Fruit fly (Drosophila melanogaster) whole organism: Measurements from ENCODE around the gene CG13810.

Source experiments
- CG8478 ChIP-seq: fragments of >200 bp; optimal IDR thresholded peaks from 2 replicates; lab custom pipeline; 2018; ENCODE audit warnings: inconsistent platforms
- Dll ChIP-seq: fragments of >200 bp; optimal IDR thresholded peaks from 2 replicates; lab custom pipeline; 2017
- EcR ChIP-seq, 2 experiments: fragments of >200 bp; optimal IDR thresholded peaks; 2 replicates each; lab custom pipeline; 2017; ENCODE audit warnings: missing biosample characterization in 2 of 2, missing genetic modification characterization in 2 of 2, missing genetic modification reagents in 2 of 2
- pan ChIP-seq: fragments of >200 bp; optimal IDR thresholded peaks from 2 replicates; lab custom pipeline; 2017
- psq ChIP-seq: fragments of >200 bp; optimal IDR thresholded peaks from 2 replicates; lab custom pipeline; 2017
- usp ChIP-seq: fragments of >200 bp; optimal IDR thresholded peaks from 2 replicates; lab custom pipeline; 2017; ENCODE audit warnings: missing biosample characterization, missing genetic modification characterization, mixed read lengths

CG13810 gene

dm6 chr3L:2185630-2186029, at the start of gene CG13810:
CG13810 (plus strand) TSS chr3L:2185930.
- TF ChIP-seq Dll (lab: Kevin White, UChicago) (no peak), usp (no peak), psq (lab: Kevin White, UChicago) (no peak), EcR (GFP tag; optimal IDR thresholded peaks at IDR 0.05; lab: Kevin White, UChicago) (no peak), pan (no peak), CG8478 (lab: Kevin White, UChicago) (no peak)

- TF ChIP-seq Dll (lab: Kevin White, UChicago) (no peak), pan (no peak), usp (no peak), EcR (GFP tag; optimal IDR thresholded peaks at IDR 0.05; lab: Kevin White, UChicago) (no peak), psq (lab: Kevin White, UChicago) (no peak), CG8478 (lab: Kevin White, UChicago) (no peak)
Observed at dm6 chr3L:2136419-2136818, 49.3 kb upstream of the CG13810 start.

DNA sequence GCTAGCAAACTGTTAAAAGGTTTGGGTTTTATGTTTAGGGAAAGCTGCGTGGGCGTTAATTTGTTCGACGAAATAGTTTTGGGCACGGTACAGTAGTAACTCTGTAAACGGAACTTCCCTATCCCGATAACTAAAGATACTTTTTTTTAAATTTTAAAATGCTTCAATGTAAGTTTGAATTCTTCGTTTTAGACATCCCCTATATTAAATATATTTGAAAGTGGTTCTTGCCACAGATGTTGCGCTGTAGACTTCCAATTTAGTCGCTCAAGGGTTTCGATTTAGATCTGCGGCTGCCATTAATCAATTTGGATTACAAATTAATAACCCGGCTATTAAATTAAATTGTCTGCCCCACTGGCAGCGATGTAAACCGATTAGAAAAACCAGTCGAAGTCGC, 43.3 kb upstream of the CG13810 start:
- no peak for TF ChIP-seq EcR (GFP tag; optimal IDR thresholded peaks at IDR 0.05; lab: Kevin White, UChicago)
- TF ChIP-seq psq (lab: Kevin White, UChicago), result no peak
- no peak for TF ChIP-seq CG8478 (lab: Kevin White, UChicago)
- no peak for TF ChIP-seq pan
- TF ChIP-seq usp, result no peak
- no peak for TF ChIP-seq Dll (lab: Kevin White, UChicago)

DNA sequence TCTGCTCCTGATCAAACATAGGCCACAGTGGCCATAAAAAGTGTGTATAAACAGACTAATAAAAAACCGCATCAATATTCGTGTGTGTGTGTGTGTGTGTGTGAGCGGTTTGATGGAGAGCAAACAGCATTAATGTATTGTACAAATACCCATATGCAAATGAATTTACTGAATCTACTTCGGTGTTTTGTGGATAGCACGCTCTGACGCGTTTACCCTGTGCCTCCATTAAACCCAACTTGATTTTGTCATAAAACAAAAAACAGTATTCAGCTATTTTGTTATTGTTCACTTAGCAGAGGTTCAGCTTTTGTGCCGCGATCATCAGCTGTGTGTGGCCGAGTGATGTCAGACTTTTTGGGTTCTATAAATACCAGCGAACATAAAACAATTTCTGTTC, 41.4 kb upstream of the CG13810 start:
- TF ChIP-seq usp (no peak), EcR (GFP tag; optimal IDR thresholded peaks at IDR 0.05; lab: Kevin White, UChicago) (no peak), Dll (lab: Kevin White, UChicago) (no peak), psq (lab: Kevin White, UChicago) (no peak), CG8478 (lab: Kevin White, UChicago) (no peak), pan (no peak)

DNA sequence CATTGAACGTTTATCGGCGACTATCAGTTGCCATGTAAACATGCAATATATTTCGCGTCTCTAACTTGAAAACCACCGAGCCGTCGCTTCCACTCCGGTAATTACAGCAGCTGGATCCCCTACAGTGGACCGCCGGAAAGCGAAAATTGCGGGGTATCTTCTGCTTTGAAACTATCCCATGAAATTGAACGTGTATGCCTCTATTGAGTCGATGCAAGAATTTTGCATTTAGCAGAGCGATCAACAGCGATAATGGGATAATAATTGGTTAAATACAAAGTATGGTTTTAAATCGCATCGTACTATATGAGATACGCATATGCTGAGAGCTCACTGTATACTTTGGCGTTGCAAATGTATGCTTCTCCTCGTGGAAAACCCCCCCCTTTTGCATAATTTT, 40.7 kb upstream of the CG13810 start:
- TF ChIP-seq psq (lab: Kevin White, UChicago), result no peak
- no peak for TF ChIP-seq CG8478 (lab: Kevin White, UChicago)
- TF ChIP-seq Dll (lab: Kevin White, UChicago), result no peak
- no peak for TF ChIP-seq pan
- no peak for TF ChIP-seq EcR (GFP tag; optimal IDR thresholded peaks at IDR 0.05; lab: Kevin White, UChicago)
- TF ChIP-seq usp, result no peak

dm6 chr3L:2147767-2148166, 38.0 kb upstream of the CG13810 start:
- TF ChIP-seq CG8478 (lab: Kevin White, UChicago) (no peak), pan (no peak), Dll (lab: Kevin White, UChicago) (no peak), psq (lab: Kevin White, UChicago) (no peak), usp (no peak), EcR (GFP tag; optimal IDR thresholded peaks at IDR 0.05; lab: Kevin White, UChicago) (no peak)

dm6 chr3L:2149664-2150063, 36.1 kb upstream of the CG13810 start:
- TF ChIP-seq EcR (GFP tag; optimal IDR thresholded peaks at IDR 0.05; lab: Kevin White, UChicago) (no peak), pan (no peak), usp (no peak), Dll (lab: Kevin White, UChicago) (no peak), psq (lab: Kevin White, UChicago) (no peak), CG8478 (lab: Kevin White, UChicago) (no peak)

DNA sequence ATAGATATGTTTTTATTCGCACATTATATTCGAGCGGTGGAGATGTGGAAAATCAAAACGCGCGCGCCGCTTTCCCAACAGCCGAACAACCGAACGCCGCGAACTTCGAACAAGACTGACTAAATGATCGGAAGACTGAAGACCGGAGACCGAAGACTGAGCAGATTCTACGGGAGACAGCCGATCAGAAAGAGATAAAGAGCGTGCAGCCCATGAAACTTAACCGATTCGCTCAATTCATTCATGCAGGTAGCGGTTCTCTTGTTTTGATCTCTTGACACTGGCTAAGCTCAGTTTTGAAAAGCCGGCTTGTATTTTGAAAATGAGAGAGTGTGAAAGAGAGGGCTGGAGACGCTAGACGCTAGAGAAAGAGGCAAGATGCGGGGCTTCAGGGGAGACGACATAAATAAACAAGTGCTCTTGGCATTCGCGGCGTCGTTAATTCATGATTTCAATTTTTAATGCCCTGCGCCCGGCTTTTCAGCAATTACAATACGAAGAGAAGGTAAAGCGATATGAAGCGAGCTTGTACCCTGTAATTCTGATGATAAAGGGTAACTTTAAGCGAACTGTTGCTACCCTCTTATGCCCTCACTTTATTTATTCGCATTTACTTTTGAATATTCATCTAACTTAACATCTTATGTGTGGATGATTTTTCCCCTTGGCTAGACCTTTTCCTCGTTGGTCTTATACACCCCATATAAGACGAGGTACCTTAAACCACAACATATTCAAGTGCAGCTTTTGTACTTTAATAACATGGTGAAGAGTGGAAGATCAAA, 34.0 kb upstream of the CG13810 start, which contains the start of gene zormin:
Gene zormin, minus strand, starts transcription at position 113 of the 785 bp plus-strand sequence.
- no peak for TF ChIP-seq usp
- peak; percentile 86 for TF ChIP-seq pan
- TF ChIP-seq CG8478 (lab: Kevin White, UChicago), result no peak

- no peak for TF ChIP-seq pan
- no peak for TF ChIP-seq Dll (lab: Kevin White, UChicago)
- no peak for TF ChIP-seq usp
- peak in 1 of 2 experiments; percentile 29 for TF ChIP-seq EcR (GFP tag; optimal IDR thresholded peaks at IDR 0.05; lab: Kevin White, UChicago)
Observed at dm6 chr3L:2152730-2153129, 33.0 kb upstream of the CG13810 start.

DNA sequence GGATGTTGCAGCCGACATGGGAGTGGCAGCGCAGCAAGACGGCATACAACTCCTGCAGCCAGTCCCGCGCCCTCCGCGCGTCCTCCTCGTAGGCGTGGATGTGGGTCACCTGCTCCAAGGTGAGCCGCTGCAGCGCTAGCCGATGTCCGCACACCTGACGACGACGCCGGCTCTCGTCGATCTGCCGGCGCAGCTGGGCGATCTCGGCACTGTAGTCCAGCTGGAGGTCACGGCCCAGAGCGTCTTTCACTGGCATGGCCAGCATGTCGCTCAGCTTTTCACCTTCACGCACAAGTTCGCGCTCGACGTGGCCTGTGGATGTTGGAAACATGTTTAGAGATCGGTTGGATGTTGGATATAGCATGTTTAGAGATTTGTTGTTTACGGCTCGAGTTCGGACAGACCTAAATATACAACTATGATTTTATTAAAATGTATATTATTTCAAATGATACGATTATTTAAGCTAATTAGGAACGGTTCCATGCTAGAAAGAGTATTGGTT, 28.3 kb upstream of the CG13810 start:
- no peak for TF ChIP-seq CG8478 (lab: Kevin White, UChicago)
- TF ChIP-seq psq (lab: Kevin White, UChicago), result no peak
- TF ChIP-seq Dll (lab: Kevin White, UChicago), result no peak
- TF ChIP-seq pan, result no peak
- no peak for TF ChIP-seq usp
- no peak for TF ChIP-seq EcR (GFP tag; optimal IDR thresholded peaks at IDR 0.05; lab: Kevin White, UChicago)

- no peak for TF ChIP-seq Dll (lab: Kevin White, UChicago)
- TF ChIP-seq pan, result no peak
- TF ChIP-seq usp, result no peak
- no peak for TF ChIP-seq psq (lab: Kevin White, UChicago)
- no peak for TF ChIP-seq CG8478 (lab: Kevin White, UChicago)
- no peak for TF ChIP-seq EcR (GFP tag; optimal IDR thresholded peaks at IDR 0.05; lab: Kevin White, UChicago)
Observed at dm6 chr3L:2158689-2159310, 26.9 kb upstream of the CG13810 start.

DNA sequence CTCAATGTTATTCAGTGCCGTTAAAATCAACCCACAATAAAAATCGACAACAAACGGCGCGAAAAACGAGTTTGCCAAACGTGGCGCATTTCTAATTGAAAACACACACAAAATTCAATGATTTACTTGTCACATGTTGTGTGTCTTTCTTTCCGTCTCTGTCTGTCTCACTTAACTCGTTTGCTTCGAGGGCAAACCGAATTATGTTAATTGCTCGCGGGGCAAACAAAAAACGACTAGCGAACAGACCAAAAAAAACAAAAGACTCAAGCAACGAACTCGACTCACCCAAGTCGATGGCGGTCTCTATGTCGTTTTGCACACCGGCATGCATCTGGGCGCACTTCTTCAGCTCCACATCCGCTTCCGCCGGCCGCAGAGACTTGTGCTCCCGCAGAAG, 25.9 kb upstream of the CG13810 start:
- TF ChIP-seq pan (no peak), usp (no peak), Dll (lab: Kevin White, UChicago) (no peak), EcR (GFP tag; optimal IDR thresholded peaks at IDR 0.05; lab: Kevin White, UChicago) (no peak), CG8478 (lab: Kevin White, UChicago) (no peak), psq (lab: Kevin White, UChicago) (no peak)
